Fruit fly (Drosophila melanogaster) S2 (cell line): ENCODE results near the gene side-VII.

Experiments used
- CG8478 ChIP-seq: fragments of >200 bp; optimal IDR thresholded peaks from 2 replicates; lab custom pipeline; 2018
- CTCF ChIP-seq, 2 experiments: fragments of >200 bp; optimal IDR thresholded peaks; 2 replicates each; lab custom pipeline; 2018

- TF ChIP-seq CG8478 (lab: Kevin White, UChicago), result no peak
- TF ChIP-seq CTCF (optimal IDR thresholded peaks at IDR 0.05; lab: Kevin White, UChicago), result no peak
Measured at dm6 chr3R:9746267-9746666, 6.5 kb upstream of the side-VII start, which contains the start of gene CG34409.
